Worm (Caenorhabditis elegans): ENCODE results near the gene vrk-1.
A peak's percentile ranks its signal among the peaks of the same experiment; 100 is the strongest.

DNA sequence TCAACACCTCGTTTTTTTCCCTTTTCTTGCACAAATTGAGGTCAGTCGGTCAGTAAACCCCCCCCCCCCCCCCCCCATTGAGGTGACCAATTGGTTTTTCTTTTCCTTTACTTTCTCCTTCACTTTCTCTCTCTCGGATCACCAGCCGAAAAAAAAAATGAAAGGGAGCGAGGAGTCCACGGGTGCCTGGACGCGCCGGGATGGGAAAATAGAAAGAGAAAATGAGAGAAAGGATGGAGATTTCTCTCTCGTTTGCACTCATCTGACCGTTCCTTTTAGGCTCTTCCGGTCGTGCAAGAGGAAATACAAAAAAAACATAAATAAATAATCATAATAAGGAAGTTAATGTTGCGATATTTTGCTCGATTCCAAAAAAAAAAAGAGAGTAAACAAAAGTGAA is 22.7 kb upstream of the vrk-1 start:
- TF ChIP-seq alr-1 (tag; optimal IDR thresholded peaks at IDR 0.05) (no peak), nhr-11 (tag; optimal IDR thresholded peaks at IDR 0.05) (no peak), nhr-77 (tag; optimal IDR thresholded peaks at IDR 0.05) (no peak), lsy-2 (tag; optimal IDR thresholded peaks at IDR 0.05) (peak in 1 of 2 experiments; percentile 6), blmp-1 (tag; optimal IDR thresholded peaks at IDR 0.05; ENCODE audit: insufficient read depth) (peak; percentile 96), unc-55 (GFP tag; optimal IDR thresholded peaks at IDR 0.05) (no peak), nhr-10 (tag; optimal IDR thresholded peaks at IDR 0.05) (no peak), egl-27 (tag; optimal IDR thresholded peaks at IDR 0.05) (peak; percentile 26), ceh-82 (tag; optimal IDR thresholded peaks at IDR 0.05) (no peak)

All from whole organism, L2 larva.